Fruit fly (Drosophila melanogaster) whole organism, embryonic: ENCODE results near the gene Sec23.

Experiments used
- Adf1 ChIP-seq: fragments of 200-800 bp; sonication (Bioruptor generic); IDR thresholded peaks from 2 replicates; pipeline ENCODE4 v1.3.6; 2022; ENCODE audit warnings: missing biosample characterization, missing genetic modification characterization
- CG10565 ChIP-seq: fragments of 200-800 bp; sonication (Bioruptor generic); optimal IDR thresholded peaks from 3 replicates; lab custom pipeline; 2016; ENCODE audit warnings: missing biosample characterization, mild to moderate bottlenecking, missing genetic modification characterization
- CG12104 ChIP-seq: fragments of 200-800 bp; sonication (Bioruptor generic); optimal IDR thresholded peaks from 3 replicates; lab custom pipeline; 2016; ENCODE audit warnings: missing biosample characterization, missing genetic modification characterization
- CG14441 ChIP-seq: fragments of 200-800 bp; sonication (Bioruptor generic); IDR thresholded peaks from 2 replicates; pipeline ENCODE4 v1.3.6; 2022; ENCODE audit warnings: missing biosample characterization, missing genetic modification characterization
- CG15011 ChIP-seq: fragments of 200-800 bp; sonication (Bioruptor generic); optimal IDR thresholded peaks from 3 replicates; lab custom pipeline; 2018; ENCODE audit warnings: missing biosample characterization, mild to moderate bottlenecking, missing genetic modification characterization
- CG17612 ChIP-seq: fragments of 200-800 bp; sonication (Bioruptor generic); IDR thresholded peaks from 2 replicates; pipeline ENCODE4 v1.3.6; 2022; ENCODE audit warnings: missing biosample characterization, missing genetic modification characterization
- CG1832 ChIP-seq: fragments of 200-800 bp; sonication (Bioruptor generic); optimal IDR thresholded peaks from 2 replicates; lab custom pipeline; 2017; ENCODE audit warnings: missing biosample characterization, mild to moderate bottlenecking, missing genetic modification characterization, inconsistent platforms
- CG31365 ChIP-seq: fragments of 200-800 bp; sonication (Bioruptor generic); optimal IDR thresholded peaks from 2 replicates; lab custom pipeline; 2018; ENCODE audit warnings: missing biosample characterization, mild to moderate bottlenecking, missing genetic modification characterization
- CG3281 ChIP-seq: fragments of 200-800 bp; sonication (Bioruptor generic); optimal IDR thresholded peaks from 3 replicates; lab custom pipeline; 2017; ENCODE audit warnings: missing biosample characterization, mild to moderate bottlenecking, missing genetic modification characterization
- CG3838 ChIP-seq: fragments of 200-800 bp; sonication (Bioruptor generic); optimal IDR thresholded peaks from 3 replicates; lab custom pipeline; 2016; ENCODE audit warnings: missing biosample characterization, missing genetic modification characterization
- CG4424 ChIP-seq: fragments of 200-800 bp; sonication (Bioruptor generic); optimal IDR thresholded peaks from 3 replicates; lab custom pipeline; 2016; ENCODE audit warnings: missing biosample characterization, missing genetic modification characterization
- CG8089 ChIP-seq: fragments of 200-800 bp; sonication (Bioruptor generic); optimal IDR thresholded peaks from 3 replicates; lab custom pipeline; 2016; ENCODE audit warnings: missing biosample characterization, missing genetic modification characterization
- CG8478 ChIP-seq: fragments of >200 bp; optimal IDR thresholded peaks from 2 replicates; lab custom pipeline; 2018
- CG9215 ChIP-seq: fragments of 200-800 bp; sonication (Bioruptor generic); IDR thresholded peaks from 2 replicates; pipeline ENCODE4 v1.3.6; 2022; ENCODE audit warnings: missing biosample characterization, missing genetic modification characterization
- CG9876 ChIP-seq: fragments of 200-800 bp; sonication (Bioruptor generic); optimal IDR thresholded peaks from 2 replicates; lab custom pipeline; 2016; ENCODE audit warnings: missing biosample characterization, missing genetic modification characterization
- CrebB ChIP-seq: fragments of 200-800 bp; sonication (Bioruptor generic); optimal IDR thresholded peaks from 3 replicates; lab custom pipeline; 2018; ENCODE audit warnings: missing biosample characterization, mild to moderate bottlenecking, missing genetic modification characterization
- D19B ChIP-seq: fragments of 200-800 bp; sonication (Bioruptor generic); optimal IDR thresholded peaks from 2 replicates; lab custom pipeline; 2017; ENCODE audit warnings: missing biosample characterization, mild to moderate bottlenecking, missing genetic modification characterization
- Deaf1 ChIP-seq: fragments of 200-800 bp; optimal IDR thresholded peaks from 3 replicates; lab custom pipeline; 2019; ENCODE audit warnings: missing biosample characterization, mild to moderate bottlenecking, missing genetic modification characterization, moderate library complexity
- Dp ChIP-seq: fragments of 200-800 bp; sonication (Bioruptor generic); optimal IDR thresholded peaks from 2 replicates; lab custom pipeline; 2018; ENCODE audit warnings: missing biosample characterization, mild to moderate bottlenecking, missing genetic modification characterization, moderate library complexity
- HLH4C ChIP-seq: fragments of 200-800 bp; sonication (Bioruptor generic); IDR thresholded peaks from 3 replicates; pipeline ENCODE4 v1.3.6; 2022; ENCODE audit warnings: missing biosample characterization, missing genetic modification characterization; ENCODE audit not compliant: partially characterized antibody
- Lpt ChIP-seq: fragments of >200 bp; optimal IDR thresholded peaks from 2 replicates; lab custom pipeline; 2018; ENCODE audit warnings: missing biosample characterization, missing genetic modification characterization
- MTF-1 ChIP-seq: fragments of 200-800 bp; sonication (Bioruptor generic); optimal IDR thresholded peaks from 2 replicates; lab custom pipeline; 2018; ENCODE audit warnings: missing biosample characterization, mild to moderate bottlenecking, missing genetic modification characterization, borderline replicate concordance
- Med ChIP-seq: fragments of 200-800 bp; sonication (Bioruptor generic); peaks from one replicate; lab custom pipeline; 2016; ENCODE audit warnings: missing biosample characterization, missing genetic modification characterization, mild to moderate bottlenecking, inconsistent platforms, moderate library complexity
- Nf-YC ChIP-seq: fragments of 200-800 bp; optimal IDR thresholded peaks from 3 replicates; lab custom pipeline; 2019; ENCODE audit warnings: missing biosample characterization, mild to moderate bottlenecking, missing genetic modification characterization, moderate library complexity
- NfI ChIP-seq: fragments of 200-800 bp; sonication (Bioruptor generic); optimal IDR thresholded peaks from 3 replicates; lab custom pipeline; 2018; ENCODE audit warnings: missing biosample characterization, mild to moderate bottlenecking, missing genetic modification characterization, moderate library complexity
- Oaz ChIP-seq: fragments of 200-800 bp; sonication (Bioruptor generic); IDR thresholded peaks from 2 replicates; pipeline ENCODE4 v1.3.6; 2022; ENCODE audit warnings: missing biosample characterization, missing genetic modification characterization
- Optix ChIP-seq: fragments of 200-800 bp; sonication (Bioruptor generic); IDR thresholded peaks from 3 replicates; pipeline ENCODE4 v1.3.6; 2022; ENCODE audit warnings: missing biosample characterization, missing genetic modification characterization
- Rx ChIP-seq: fragments of 200-800 bp; sonication (Bioruptor generic); IDR thresholded peaks from 2 replicates; pipeline ENCODE4 v1.3.6; 2022; ENCODE audit warnings: missing biosample characterization, missing genetic modification characterization
- Sox102F ChIP-seq: fragments of 200-800 bp; sonication (Bioruptor generic); optimal IDR thresholded peaks from 2 replicates; lab custom pipeline; 2018; ENCODE audit warnings: missing biosample characterization, mild to moderate bottlenecking, missing genetic modification characterization, moderate library complexity
- Sry-δ ChIP-seq: fragments of 200-800 bp; sonication (Bioruptor generic); optimal IDR thresholded peaks from 2 replicates; lab custom pipeline; 2016; ENCODE audit warnings: missing biosample characterization, missing genetic modification characterization
- Taf1 ChIP-seq: fragments of 200-800 bp; sonication (Bioruptor generic); IDR thresholded peaks from 2 replicates; pipeline ENCODE4 v1.3.6; 2022; ENCODE audit warnings: missing biosample characterization, missing genetic modification characterization
- Tbp ChIP-seq: fragments of >200 bp; optimal IDR thresholded peaks from 2 replicates; lab custom pipeline; 2018; ENCODE audit warnings: missing biosample characterization, missing genetic modification characterization
- Xrp1 ChIP-seq: fragments of 200-800 bp; sonication (Bioruptor generic); IDR thresholded peaks from 2 replicates; pipeline ENCODE4 v1.3.6; 2022; ENCODE audit warnings: missing biosample characterization, missing genetic modification characterization
- chif ChIP-seq, 2 experiments: fragments of 200-800 bp; sonication (Bioruptor generic); optimal IDR thresholded peaks; 3 replicates each; lab custom pipeline; 2016; ENCODE audit warnings: missing biosample characterization in 2 of 2, missing genetic modification characterization in 2 of 2
- crol ChIP-seq: fragments of 200-800 bp; sonication (Bioruptor generic); IDR thresholded peaks from 2 replicates; pipeline ENCODE4 v1.3.6; 2022; ENCODE audit warnings: missing biosample characterization, missing genetic modification characterization
- cwo ChIP-seq: fragments of 200-800 bp; sonication (Bioruptor generic); optimal IDR thresholded peaks from 3 replicates; lab custom pipeline; 2017; ENCODE audit warnings: missing biosample characterization, missing genetic modification characterization, mild to moderate bottlenecking, moderate library complexity, missing genetic modification reagents
- disco-r ChIP-seq: fragments of 200-800 bp; sonication (Bioruptor generic); optimal IDR thresholded peaks from 2 replicates; lab custom pipeline; 2016; ENCODE audit warnings: missing biosample characterization, missing genetic modification characterization
- hbn ChIP-seq: fragments of 200-800 bp; sonication (Bioruptor generic); IDR thresholded peaks from 2 replicates; pipeline ENCODE4 v1.3.6; 2022; ENCODE audit warnings: missing biosample characterization, missing genetic modification characterization; ENCODE audit not compliant: partially characterized antibody
- jing ChIP-seq: fragments of 200-800 bp; sonication (Bioruptor generic); optimal IDR thresholded peaks from 2 replicates; lab custom pipeline; 2018; ENCODE audit warnings: missing biosample characterization, mild to moderate bottlenecking, missing genetic modification characterization
- onecut ChIP-seq: fragments of 200-800 bp; sonication (Bioruptor generic); IDR thresholded peaks from 2 replicates; pipeline ENCODE4 v1.3.6; 2022; ENCODE audit warnings: missing biosample characterization, missing genetic modification characterization
- p53 ChIP-seq: fragments of 200-800 bp; sonication (Bioruptor generic); optimal IDR thresholded peaks from 2 replicates; lab custom pipeline; 2016; ENCODE audit warnings: missing biosample characterization, missing genetic modification characterization
- peb ChIP-seq: fragments of 200-800 bp; sonication (Bioruptor generic); IDR thresholded peaks from 2 replicates; pipeline ENCODE4 v1.3.6; 2022; ENCODE audit warnings: missing biosample characterization, missing genetic modification characterization
- prd ChIP-seq, 3 experiments: fragments of >200 bp in 2 of 3; fragments of 200-800 bp in 1 of 3; sonication (Bioruptor generic) in 1 of 3; optimal IDR thresholded peaks in 2 of 3; IDR thresholded peaks in 1 of 3; 2 replicates in 2 of 3; 3 replicates in 1 of 3; pipeline versions ENCODE4 v1.3.6 to Lab custom; 2017 to 2022; ENCODE audit warnings: missing biosample characterization in 1 of 3, missing genetic modification characterization in 1 of 3
- pros ChIP-seq: fragments of 200-800 bp; sonication (Bioruptor generic); optimal IDR thresholded peaks from 3 replicates; lab custom pipeline; 2019; ENCODE audit warnings: missing biosample characterization, mild to moderate bottlenecking, missing genetic modification characterization, moderate library complexity
- ranshi ChIP-seq: fragments of 200-800 bp; sonication (Bioruptor generic); IDR thresholded peaks from 2 replicates; pipeline ENCODE4 v1.3.6; 2022; ENCODE audit warnings: missing biosample characterization, missing genetic modification characterization
- ro ChIP-seq: fragments of 200-800 bp; sonication (Bioruptor generic); IDR thresholded peaks from 2 replicates; pipeline ENCODE4 v1.3.6; 2022; ENCODE audit warnings: missing biosample characterization, missing genetic modification characterization
- shn ChIP-seq: fragments of 200-800 bp; sonication (Bioruptor generic); optimal IDR thresholded peaks from 3 replicates; lab custom pipeline; 2016; ENCODE audit warnings: missing biosample characterization, missing genetic modification characterization
- slbo ChIP-seq: fragments of 200-800 bp; sonication (Bioruptor generic); IDR thresholded peaks from 2 replicates; pipeline ENCODE4 v1.3.6; 2022; ENCODE audit warnings: missing biosample characterization, missing genetic modification characterization
- tap ChIP-seq: fragments of 200-800 bp; optimal IDR thresholded peaks from 3 replicates; lab custom pipeline; 2019; ENCODE audit warnings: missing biosample characterization, mild to moderate bottlenecking, missing genetic modification characterization, moderate library complexity
- tna ChIP-seq: fragments of 200-800 bp; sonication (Bioruptor generic); IDR thresholded peaks from 2 replicates; pipeline ENCODE4 v1.3.6; 2022; ENCODE audit warnings: missing biosample characterization, missing genetic modification characterization; ENCODE audit not compliant: partially characterized antibody
- tup ChIP-seq: fragments of 200-800 bp; sonication (Bioruptor generic); optimal IDR thresholded peaks from 2 replicates; lab custom pipeline; 2016; ENCODE audit warnings: missing biosample characterization, mild to moderate bottlenecking, missing genetic modification characterization, moderate library complexity
- vnd ChIP-seq: fragments of 200-800 bp; sonication (Bioruptor generic); IDR thresholded peaks from 3 replicates; pipeline ENCODE4 v1.3.6; 2022; ENCODE audit warnings: missing biosample characterization, missing genetic modification characterization; ENCODE audit not compliant: partially characterized antibody

Gene Sec23

DNA sequence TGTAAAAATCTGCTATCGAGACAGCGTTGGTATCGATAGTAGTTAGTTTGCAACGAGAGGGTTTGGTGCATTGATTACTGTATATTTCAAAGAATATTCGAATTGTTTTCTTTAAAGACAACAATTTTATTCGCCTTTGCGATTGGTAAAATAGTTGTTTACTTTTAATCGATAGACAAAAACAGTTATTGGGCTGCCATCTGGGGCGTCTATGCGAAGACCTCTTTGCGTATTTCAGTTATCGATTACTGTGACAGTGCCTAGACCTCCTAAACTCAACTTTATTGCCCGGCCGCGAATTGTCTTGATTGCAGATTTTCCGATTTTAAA is 35.8 kb upstream of the Sec23 start, which contains the start of gene Atu (continued):
- TF ChIP-seq Lpt (GFP tag; lab: Kevin White, UChicago), result no peak
- peak; percentile 54 for TF ChIP-seq shn (GFP tag; lab: Kevin White, UChicago)
- peak; percentile 6; the same call in 1 of the 2 replicates for TF ChIP-seq onecut (GFP tag; lab: Robert Waterston, UW)
- no peak for TF ChIP-seq tup (GFP tag; lab: Kevin White, UChicago)
- TF ChIP-seq tap (tag; lab: Kevin White, UChicago), result no peak
- TF ChIP-seq CG3838 (GFP tag; lab: Kevin White, UChicago), result no peak
- TF ChIP-seq HLH4C (GFP tag; lab: Robert Waterston, UW), result peak; percentile 93
- no peak for TF ChIP-seq peb (GFP tag; lab: Robert Waterston, UW)
- no peak for TF ChIP-seq Taf1
- peak; percentile 52 for TF ChIP-seq Nf-YC
- peak; percentile 89 for TF ChIP-seq hbn
- TF ChIP-seq Rx (GFP tag; lab: Robert Waterston, UW), result no peak
- no peak for TF ChIP-seq disco-r (GFP tag; lab: Kevin White, UChicago)
- TF ChIP-seq CG17612 (GFP tag; lab: Robert Waterston, UW), result no peak
- TF ChIP-seq crol (GFP tag; lab: Robert Waterston, UW), result no peak
- no peak for TF ChIP-seq prd (optimal IDR thresholded peaks at IDR 0.05; lab: Kevin White, UChicago)
- peak; percentile 36; the same call in 1 of the 3 replicates for TF ChIP-seq prd (GFP tag; IDR thresholded peaks at IDR 0.05; lab: Robert Waterston, UW)
- TF ChIP-seq vnd (GFP tag; lab: Robert Waterston, UW), result peak; percentile 86
- TF ChIP-seq CrebB (tag; lab: Kevin White, UChicago), result no peak
- TF ChIP-seq CG8089 (GFP tag; lab: Kevin White, UChicago), result peak; percentile 46
- no peak for TF ChIP-seq D19B
- peak; percentile 26 for TF ChIP-seq Tbp (GFP tag; lab: Kevin White, UChicago)
- no peak for TF ChIP-seq Optix (GFP tag; lab: Robert Waterston, UW)
- TF ChIP-seq Deaf1 (tag; lab: Kevin White, UChicago), result no peak
- TF ChIP-seq MTF-1, result no peak

DNA sequence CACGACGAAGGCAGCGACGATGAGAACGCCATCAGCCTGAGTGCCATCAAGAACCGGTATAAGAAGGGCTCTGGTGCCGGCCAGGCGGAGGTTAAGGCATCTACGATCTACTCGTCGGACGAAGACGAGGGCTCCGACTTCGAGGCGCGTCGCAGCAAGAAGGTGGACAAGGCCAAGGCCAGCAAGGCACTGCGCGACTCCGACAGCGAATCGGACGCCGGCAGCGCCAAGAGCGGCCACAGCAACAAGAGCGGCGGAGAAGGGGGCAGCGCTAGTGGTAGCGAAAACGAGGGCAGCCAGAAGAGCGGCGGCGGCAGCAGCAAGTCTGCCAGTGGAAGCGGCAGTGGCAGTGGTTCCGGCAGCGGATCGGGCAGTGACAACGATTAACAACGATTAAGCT is 33.4 kb upstream of the Sec23 start:
- TF ChIP-seq p53, result no peak
- TF ChIP-seq NfI (GFP tag; lab: Kevin White, UChicago), result no peak
- TF ChIP-seq Med (GFP tag; lab: Kevin White, UChicago), result peak; percentile 37
- no peak for TF ChIP-seq CG4424
- TF ChIP-seq CG9876 (GFP tag; lab: Kevin White, UChicago), result no peak
- no peak for TF ChIP-seq chif (GFP tag; optimal IDR thresholded peaks at IDR 0.05; lab: Kevin White, UChicago)
- no peak for TF ChIP-seq tna (GFP tag; lab: Robert Waterston, UW)
- TF ChIP-seq Sox102F (GFP tag; lab: Kevin White, UChicago), result no peak
- TF ChIP-seq ro, result no peak
- TF ChIP-seq CG1832 (GFP tag; lab: Kevin White, UChicago), result no peak
- TF ChIP-seq CG8478 (lab: Kevin White, UChicago), result peak; percentile 11
- no peak for TF ChIP-seq CG31365 (tag; lab: Kevin White, UChicago)
- TF ChIP-seq Optix (GFP tag; lab: Robert Waterston, UW), result no peak
- no peak for TF ChIP-seq Oaz
- no peak for TF ChIP-seq Xrp1 (GFP tag; lab: Robert Waterston, UW)
- no peak for TF ChIP-seq jing
- no peak for TF ChIP-seq cwo (GFP tag; lab: Kevin White, UChicago)
- TF ChIP-seq CG10565 (GFP tag; lab: Kevin White, UChicago), result no peak
- TF ChIP-seq Adf1 (GFP tag; lab: Robert Waterston, UW), result peak; percentile 33; the same call in 1 of the 2 replicates
- no peak for TF ChIP-seq CG9215
- no peak for TF ChIP-seq pros
- TF ChIP-seq Sry-δ, result no peak
- TF ChIP-seq CG14441, result no peak
- 0 out of 2 replicates have a peak, but pooled peaks have one; percentile 9 for TF ChIP-seq crol (GFP tag; lab: Robert Waterston, UW)
- TF ChIP-seq CG15011 (GFP tag; lab: Kevin White, UChicago), result no peak
- no peak for TF ChIP-seq slbo (GFP tag; lab: Robert Waterston, UW)
- TF ChIP-seq CG12104, result no peak
- no peak for TF ChIP-seq ranshi (GFP tag; lab: Robert Waterston, UW)
- no peak for TF ChIP-seq Dp (GFP tag; lab: Kevin White, UChicago)
- no peak for TF ChIP-seq CG3281
- TF ChIP-seq, all 482 proteins: peak for 4
